Worm (Caenorhabditis elegans) whole organism, mixed stage, embryonic: Measurements from ENCODE around the gene clc-27.

Experiments
- M03D4.4 ChIP-seq: sonication (generic microtip); optimal IDR thresholded peaks from 2 replicates; lab custom pipeline; 2017; ENCODE audit warnings: mild to moderate bottlenecking, missing genetic modification characterization, missing compliant biosample characterization
- bed-3 ChIP-seq: fragments of 200-800 bp; sonication (Bioruptor generic); optimal IDR thresholded peaks from 3 replicates; lab custom pipeline; 2018; ENCODE audit warnings: mild to moderate bottlenecking, missing genetic modification characterization, moderate library complexity, missing compliant biosample characterization
- blmp-1 ChIP-seq: fragments of 150-350 bp; optimal IDR thresholded peaks from 2 replicates; lab custom pipeline; 2014; ENCODE audit warnings: missing biosample characterization, missing genetic modification characterization
- ceh-39 ChIP-seq: fragments of 150-350 bp; optimal IDR thresholded peaks from 2 replicates; lab custom pipeline; 2014; ENCODE audit warnings: missing biosample characterization, missing genetic modification characterization
- ceh-43 ChIP-seq: fragments of 200-800 bp; sonication (Bioruptor generic); optimal IDR thresholded peaks from 2 replicates; lab custom pipeline; 2018; ENCODE audit warnings: mild to moderate bottlenecking, missing genetic modification characterization, moderate library complexity, missing compliant biosample characterization
- ceh-83 ChIP-seq: fragments of 200-800 bp; sonication (Bioruptor generic); optimal IDR thresholded peaks from 2 replicates; lab custom pipeline; 2018; ENCODE audit warnings: mild to moderate bottlenecking, missing genetic modification characterization, missing compliant biosample characterization
- ces-1 ChIP-seq: fragments of 150-350 bp; optimal IDR thresholded peaks from 2 replicates; lab custom pipeline; 2014; ENCODE audit warnings: missing biosample characterization, missing genetic modification reagents, missing genetic modification characterization
- cnd-1 ChIP-seq: fragments of 200-800 bp; sonication (Bioruptor generic); optimal IDR thresholded peaks from 2 replicates; lab custom pipeline; 2018; ENCODE audit warnings: mild to moderate bottlenecking, missing genetic modification characterization, missing compliant biosample characterization
- drap-1 ChIP-seq: fragments of 200-800 bp; sonication (Bioruptor generic); optimal IDR thresholded peaks from 3 replicates; lab custom pipeline; 2018; ENCODE audit warnings: mild to moderate bottlenecking, missing genetic modification characterization, missing compliant biosample characterization
- elt-3 ChIP-seq: fragments of 150-350 bp; optimal IDR thresholded peaks from 2 replicates; lab custom pipeline; 2014; ENCODE audit warnings: missing biosample characterization, missing genetic modification characterization
- flh-1 ChIP-seq: fragments of 200-800 bp; sonication (Bioruptor generic); optimal IDR thresholded peaks from 2 replicates; lab custom pipeline; 2018; ENCODE audit warnings: mild to moderate bottlenecking, missing genetic modification characterization, moderate library complexity, missing compliant biosample characterization
- ham-2 ChIP-seq: fragments of 200-800 bp; sonication (Bioruptor generic); optimal IDR thresholded peaks from 2 replicates; lab custom pipeline; 2018; ENCODE audit warnings: mild to moderate bottlenecking, missing genetic modification characterization, missing compliant biosample characterization
- hlh-1 ChIP-seq: fragments of 150-350 bp; optimal IDR thresholded peaks from 2 replicates; lab custom pipeline; 2014; ENCODE audit warnings: missing biosample characterization, missing genetic modification reagents, missing genetic modification characterization
- lin-13 ChIP-seq: fragments of 150-350 bp; optimal IDR thresholded peaks from 2 replicates; lab custom pipeline; 2014; ENCODE audit warnings: missing biosample characterization, missing genetic modification characterization
- lin-32 ChIP-seq: fragments of 200-800 bp; sonication (Bioruptor generic); optimal IDR thresholded peaks from 2 replicates; lab custom pipeline; 2018; ENCODE audit warnings: mild to moderate bottlenecking, missing genetic modification characterization, missing compliant biosample characterization
- lsy-2 ChIP-seq: fragments of 150-350 bp; optimal IDR thresholded peaks from 2 replicates; lab custom pipeline; 2014; ENCODE audit warnings: missing biosample characterization, missing genetic modification characterization
- mep-1 ChIP-seq: fragments of 150-350 bp; optimal IDR thresholded peaks from 2 replicates; lab custom pipeline; 2017; ENCODE audit warnings: missing biosample characterization, missing genetic modification reagents, missing genetic modification characterization, inconsistent platforms
- mls-2 ChIP-seq: sonication (generic microtip); optimal IDR thresholded peaks from 2 replicates; lab custom pipeline; 2016; ENCODE audit warnings: mild to moderate bottlenecking, missing genetic modification characterization, moderate library complexity, missing compliant biosample characterization
- nhr-12 ChIP-seq: fragments of 150-350 bp; optimal IDR thresholded peaks from 2 replicates; lab custom pipeline; 2014; ENCODE audit warnings: missing biosample characterization, missing genetic modification characterization
- nhr-2 ChIP-seq: fragments of 150-350 bp; optimal IDR thresholded peaks from 2 replicates; lab custom pipeline; 2014; ENCODE audit warnings: missing biosample characterization, missing genetic modification characterization
- nhr-237 ChIP-seq: fragments of 150-350 bp; optimal IDR thresholded peaks from 2 replicates; lab custom pipeline; 2014; ENCODE audit warnings: missing biosample characterization, missing genetic modification characterization
- nhr-28 ChIP-seq: fragments of 150-350 bp; optimal IDR thresholded peaks from 2 replicates; lab custom pipeline; 2014; ENCODE audit warnings: missing biosample characterization, missing genetic modification characterization
- nhr-76 ChIP-seq: sonication (generic microtip); optimal IDR thresholded peaks from 2 replicates; lab custom pipeline; 2017; ENCODE audit warnings: missing biosample characterization, missing genetic modification characterization
- pha-4 ChIP-seq: fragments of 150-350 bp; optimal IDR thresholded peaks from 2 replicates; lab custom pipeline; 2018; ENCODE audit warnings: missing biosample characterization, missing genetic modification reagents, missing genetic modification characterization
- sem-2 ChIP-seq: fragments of 200-800 bp; sonication (Bioruptor generic); optimal IDR thresholded peaks from 2 replicates; lab custom pipeline; 2018; ENCODE audit warnings: mild to moderate bottlenecking, missing genetic modification characterization, missing compliant biosample characterization
- snpc-4 ChIP-seq: fragments of 150-350 bp; optimal IDR thresholded peaks from 2 replicates; lab custom pipeline; 2014; ENCODE audit warnings: missing biosample characterization, missing genetic modification characterization
- tbx-8 ChIP-seq: fragments of 200-800 bp; sonication (Bioruptor generic); optimal IDR thresholded peaks from 2 replicates; lab custom pipeline; 2018; ENCODE audit warnings: mild to moderate bottlenecking, missing genetic modification characterization, moderate library complexity, missing compliant biosample characterization
- unc-120 ChIP-seq: sonication (generic microtip); optimal IDR thresholded peaks from 2 replicates; lab custom pipeline; 2017; ENCODE audit warnings: missing genetic modification characterization, missing compliant biosample characterization; ENCODE audit not compliant: poor library complexity, severe bottlenecking
- unc-39 ChIP-seq: fragments of 150-350 bp; optimal IDR thresholded peaks from 2 replicates; lab custom pipeline; 2014; ENCODE audit warnings: missing biosample characterization, missing genetic modification characterization
- unc-62 ChIP-seq: fragments of 150-350 bp; optimal IDR thresholded peaks from 2 replicates; lab custom pipeline; 2014; ENCODE audit warnings: missing biosample characterization, missing genetic modification reagents, missing genetic modification characterization
- ztf-11 ChIP-seq: fragments of 150-350 bp; optimal IDR thresholded peaks from 2 replicates; lab custom pipeline; 2014; ENCODE audit warnings: missing biosample characterization, missing genetic modification characterization

The clc-27 gene

ce11 chrIII:981960-982359, 26.2 kb upstream of the clc-27 start:
- no peak for TF ChIP-seq unc-39
- TF ChIP-seq sem-2, result no peak
- peak; percentile 26 for TF ChIP-seq hlh-1 (tag; lab: Kevin White, UChicago)
- TF ChIP-seq pha-4 (tag; lab: Kevin White, UChicago), result peak; percentile 50
- TF ChIP-seq lin-13 (tag; lab: Kevin White, UChicago), result peak; percentile 12
- TF ChIP-seq lin-32, result no peak
- TF ChIP-seq flh-1 (GFP tag; lab: Kevin White, UChicago), result no peak
- peak; percentile 64 for TF ChIP-seq unc-62 (GFP tag; lab: Kevin White, UChicago)
- TF ChIP-seq elt-3, result peak; percentile 4
- no peak for TF ChIP-seq ceh-39 (tag; lab: Kevin White, UChicago)
- peak; percentile 69 for TF ChIP-seq ces-1
- TF ChIP-seq nhr-237 (tag; lab: Kevin White, UChicago), result peak; percentile 47
- TF ChIP-seq blmp-1 (tag; lab: Kevin White, UChicago), result no peak
- no peak for TF ChIP-seq tbx-8 (GFP tag; lab: Kevin White, UChicago)

- no peak for TF ChIP-seq ztf-11 (tag; lab: Kevin White, UChicago)
- no peak for TF ChIP-seq pha-4 (tag; lab: Kevin White, UChicago)
- TF ChIP-seq lsy-2 (tag; lab: Kevin White, UChicago), result no peak
- no peak for TF ChIP-seq nhr-2
- TF ChIP-seq ham-2 (GFP tag; lab: Kevin White, UChicago), result no peak
- TF ChIP-seq mep-1 (tag; lab: Kevin White, UChicago), result no peak
- TF ChIP-seq unc-62 (GFP tag; lab: Kevin White, UChicago), result no peak
- TF ChIP-seq ces-1, result no peak
- TF ChIP-seq unc-120 (tag; lab: Kevin White, UChicago), result no peak
- no peak for TF ChIP-seq drap-1
- TF ChIP-seq bed-3, result no peak
- TF ChIP-seq nhr-12 (tag; lab: Kevin White, UChicago), result no peak
- TF ChIP-seq nhr-237 (tag; lab: Kevin White, UChicago), result no peak
- no peak for TF ChIP-seq nhr-76 (tag; lab: Kevin White, UChicago)
Observed at ce11 chrIII:982961-983360, 25.2 kb upstream of the clc-27 start, which contains the start of gene tbc-10. Gene tbc-10 (plus strand): TSS chrIII:983261.

- TF ChIP-seq nhr-237 (tag; lab: Kevin White, UChicago) (no peak), ces-1 (peak; percentile 83)
Observed at ce11 chrIII:989558-989957, 18.6 kb upstream of the clc-27 start.

- TF ChIP-seq ceh-43 (GFP tag; lab: Kevin White, UChicago) (no peak), nhr-28 (no peak), unc-39 (no peak)
Observed at ce11 chrIII:991581-991980, 16.6 kb upstream of the clc-27 start, which contains the start of gene trp-2. Gene trp-2 (plus strand): TSS chrIII:991881.

- TF ChIP-seq unc-120 (tag; lab: Kevin White, UChicago) (no peak), ceh-83 (GFP tag; lab: Kevin White, UChicago) (no peak), elt-3 (no peak), snpc-4 (no peak), mls-2 (tag; lab: Kevin White, UChicago) (no peak), bed-3 (no peak), nhr-76 (tag; lab: Kevin White, UChicago) (no peak), drap-1 (no peak), ceh-39 (tag; lab: Kevin White, UChicago) (no peak), cnd-1 (no peak), nhr-237 (tag; lab: Kevin White, UChicago) (no peak), sem-2 (no peak), lin-13 (tag; lab: Kevin White, UChicago) (no peak), lin-32 (no peak), M03D4.4 (no peak), hlh-1 (tag; lab: Kevin White, UChicago) (no peak)
Observed at ce11 chrIII:996564-996963, 11.6 kb upstream of the clc-27 start.

ce11 chrIII:998855-999254, 9.3 kb upstream of the clc-27 start:
- no peak for TF ChIP-seq mls-2 (tag; lab: Kevin White, UChicago)
